Worm (Caenorhabditis elegans) whole organism, late embryonic: ENCODE data around the gene sul-3.

Experiments used
- K09A11.1 ChIP-seq: sonication (generic microtip); optimal IDR thresholded peaks from 2 replicates; lab custom pipeline; 2017; ENCODE audit warnings: antibody characterized with exemption, mild to moderate bottlenecking, missing genetic modification characterization, missing compliant biosample characterization; ENCODE audit not compliant: insufficient read depth
- ceh-22 ChIP-seq: sonication (generic microtip); optimal IDR thresholded peaks from 2 replicates; lab custom pipeline; 2017; ENCODE audit warnings: missing biosample characterization, missing genetic modification characterization
- dve-1 ChIP-seq: sonication (generic microtip); optimal IDR thresholded peaks from 2 replicates; lab custom pipeline; 2017; ENCODE audit warnings: antibody characterized with exemption, mild to moderate bottlenecking, missing genetic modification characterization, missing compliant biosample characterization
- nhr-232 ChIP-seq: sonication (generic microtip); optimal IDR thresholded peaks from 2 replicates; lab custom pipeline; 2016; ENCODE audit warnings: missing genetic modification characterization, missing compliant biosample characterization
- pax-1 ChIP-seq: fragments of 150-350 bp; optimal IDR thresholded peaks from 2 replicates; lab custom pipeline; 2014; ENCODE audit warnings: missing biosample characterization, missing genetic modification characterization

DNA sequence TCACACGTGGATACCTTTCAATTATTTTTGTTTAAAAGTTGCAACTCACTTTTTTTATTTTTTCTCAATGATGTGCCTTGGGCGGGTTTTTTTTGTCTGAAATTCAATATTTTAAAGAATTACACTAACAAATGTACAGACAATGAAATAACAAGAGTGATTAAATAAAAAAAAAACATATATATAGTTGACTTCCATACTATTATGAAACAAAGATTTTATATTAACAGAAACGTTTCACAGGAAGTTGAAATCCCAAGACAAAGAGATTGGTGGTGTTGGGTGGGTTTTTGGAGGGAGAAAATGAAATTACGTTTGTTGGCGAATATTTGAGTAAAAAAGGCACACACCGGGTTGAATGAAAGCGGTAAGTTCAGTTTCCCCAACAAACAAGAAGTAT lies 41.8 kb upstream of the sul-3 start, which contains the start of gene cca-1:
- TF ChIP-seq ceh-22 (no peak), K09A11.1 (no peak), nhr-232 (no peak), pax-1 (no peak), dve-1 (tag; lab: Kevin White, UChicago) (no peak)
